Worm (Caenorhabditis elegans): ENCODE results near the gene str-23.

ce11 chrV:15605045-15605444 lies 39.6 kb upstream of the str-23 start, which contains the start of gene fbxa-154:
- TF ChIP-seq fos-1 (tag; optimal IDR thresholded peaks at IDR 0.05) (no peak), crh-2 (tag; optimal IDR thresholded peaks at IDR 0.05) (no peak), ceh-82 (tag; optimal IDR thresholded peaks at IDR 0.05) (no peak)
